Worm (Caenorhabditis elegans) whole organism, late embryonic: ENCODE data around the gene ZC266.1.

Source experiments
- C08G9.2 ChIP-seq: sonication (generic microtip); optimal IDR thresholded peaks from 2 replicates; lab custom pipeline; 2016; ENCODE audit warnings: mild to moderate bottlenecking, missing genetic modification characterization, moderate library complexity, missing compliant biosample characterization
- F13H6.1 ChIP-seq: sonication (generic microtip); optimal IDR thresholded peaks from 2 replicates; lab custom pipeline; 2016; ENCODE audit warnings: missing genetic modification characterization, missing compliant biosample characterization
- K02D7.2 ChIP-seq: sonication (generic microtip); optimal IDR thresholded peaks from 2 replicates; lab custom pipeline; 2017; ENCODE audit warnings: mild to moderate bottlenecking, missing genetic modification characterization, missing compliant biosample characterization
- K09A11.1 ChIP-seq: sonication (generic microtip); optimal IDR thresholded peaks from 2 replicates; lab custom pipeline; 2017; ENCODE audit warnings: antibody characterized with exemption, mild to moderate bottlenecking, missing genetic modification characterization, missing compliant biosample characterization; ENCODE audit not compliant: insufficient read depth
- Y22D7AL.16 ChIP-seq: sonication (generic microtip); optimal IDR thresholded peaks from 2 replicates; lab custom pipeline; 2016; ENCODE audit warnings: missing genetic modification characterization, missing compliant biosample characterization
- ahr-1 ChIP-seq: sonication (generic microtip); optimal IDR thresholded peaks from 2 replicates; lab custom pipeline; 2016; ENCODE audit warnings: missing genetic modification characterization, missing compliant biosample characterization
- ceh-18 ChIP-seq: sonication (generic microtip); optimal IDR thresholded peaks from 2 replicates; lab custom pipeline; 2016; ENCODE audit warnings: missing genetic modification characterization, missing compliant biosample characterization
- ceh-19 ChIP-seq: fragments of 200-800 bp; sonication (Bioruptor generic); optimal IDR thresholded peaks from 2 replicates; lab custom pipeline; 2018; ENCODE audit warnings: mild to moderate bottlenecking, missing genetic modification characterization, missing compliant biosample characterization
- ceh-24 ChIP-seq: sonication (generic microtip); optimal IDR thresholded peaks from 2 replicates; lab custom pipeline; 2016; ENCODE audit warnings: mild to moderate bottlenecking, missing genetic modification characterization, missing compliant biosample characterization
- ceh-30 ChIP-seq: fragments of 150-350 bp; optimal IDR thresholded peaks from 2 replicates; lab custom pipeline; 2014; ENCODE audit warnings: missing biosample characterization, missing genetic modification characterization
- ceh-45 ChIP-seq: fragments of 200-800 bp; sonication (Bioruptor generic); IDR thresholded peaks from 2 replicates; pipeline ENCODE4 v1.3.6; 2022; ENCODE audit warnings: missing genetic modification reagents, missing genetic modification characterization, missing compliant biosample characterization
- ceh-6 ChIP-seq: fragments of 200-800 bp; sonication (Bioruptor generic); optimal IDR thresholded peaks from 2 replicates; lab custom pipeline; 2018; ENCODE audit warnings: mild to moderate bottlenecking, missing genetic modification characterization, missing compliant biosample characterization
- ceh-9 ChIP-seq: sonication (generic microtip); optimal IDR thresholded peaks from 2 replicates; lab custom pipeline; 2016; ENCODE audit warnings: mild to moderate bottlenecking, missing genetic modification characterization, inconsistent platforms, missing compliant biosample characterization
- elt-2 ChIP-seq: sonication (generic microtip); optimal IDR thresholded peaks from 2 replicates; lab custom pipeline; 2016; ENCODE audit warnings: missing genetic modification reagents, missing genetic modification characterization, missing compliant biosample characterization
- ets-4 ChIP-seq: sonication (generic microtip); optimal IDR thresholded peaks from 2 replicates; lab custom pipeline; 2016; ENCODE audit warnings: missing genetic modification characterization, missing compliant biosample characterization
- fkh-10 ChIP-seq: fragments of 150-350 bp; optimal IDR thresholded peaks from 2 replicates; lab custom pipeline; 2014; ENCODE audit warnings: missing biosample characterization, missing genetic modification reagents, missing genetic modification characterization
- fkh-6 ChIP-seq: sonication (generic microtip); optimal IDR thresholded peaks from 2 replicates; lab custom pipeline; 2016; ENCODE audit warnings: missing genetic modification characterization, missing compliant biosample characterization
- gmeb-2 ChIP-seq: sonication (generic microtip); optimal IDR thresholded peaks from 2 replicates; lab custom pipeline; 2016; ENCODE audit warnings: missing genetic modification characterization, inconsistent platforms, missing compliant biosample characterization
- hlh-13 ChIP-seq: fragments of 200-800 bp; sonication (Bioruptor generic); optimal IDR thresholded peaks from 2 replicates; lab custom pipeline; 2018; ENCODE audit warnings: mild to moderate bottlenecking, missing genetic modification characterization, missing compliant biosample characterization
- hlh-30 ChIP-seq: sonication (generic microtip); optimal IDR thresholded peaks from 2 replicates; lab custom pipeline; 2017; ENCODE audit warnings: antibody characterized with exemption, missing genetic modification characterization, missing compliant biosample characterization; ENCODE audit not compliant: insufficient read depth
- hlh-6 ChIP-seq: sonication (generic microtip); optimal IDR thresholded peaks from 2 replicates; lab custom pipeline; 2016; ENCODE audit warnings: missing genotype, missing genetic modification characterization, missing compliant biosample characterization
- hlh-8 ChIP-seq: sonication (generic microtip); optimal IDR thresholded peaks from 2 replicates; lab custom pipeline; 2016; ENCODE audit warnings: missing genotype, missing genetic modification characterization, missing compliant biosample characterization
- lim-6 ChIP-seq: sonication (generic microtip); optimal IDR thresholded peaks from 2 replicates; lab custom pipeline; 2016; ENCODE audit warnings: missing genetic modification characterization, missing compliant biosample characterization
- madf-2 ChIP-seq: sonication (generic microtip); optimal IDR thresholded peaks from 2 replicates; lab custom pipeline; 2017; ENCODE audit warnings: missing genetic modification characterization, missing compliant biosample characterization
- mec-3 ChIP-seq: sonication (generic microtip); optimal IDR thresholded peaks from 2 replicates; lab custom pipeline; 2016; ENCODE audit warnings: borderline replicate concordance, missing genetic modification characterization, missing compliant biosample characterization
- nfya-1 ChIP-seq: sonication (generic microtip); optimal IDR thresholded peaks from 2 replicates; lab custom pipeline; 2017; ENCODE audit warnings: missing genetic modification characterization, mild to moderate bottlenecking, missing compliant biosample characterization, antibody characterized with exemption, moderate library complexity
- npax-4 ChIP-seq: sonication (generic microtip); optimal IDR thresholded peaks from 2 replicates; lab custom pipeline; 2016; ENCODE audit warnings: missing genetic modification characterization, missing compliant biosample characterization
- pag-3 ChIP-seq: sonication (generic microtip); optimal IDR thresholded peaks from 2 replicates; lab custom pipeline; 2016; ENCODE audit warnings: missing compliant biosample characterization, missing genetic modification characterization, borderline replicate concordance
- pha-4 ChIP-seq: fragments of 150-350 bp; optimal IDR thresholded peaks from 2 replicates; lab custom pipeline; 2018; ENCODE audit warnings: missing biosample characterization, missing genetic modification reagents, missing genetic modification characterization
- ref-2 ChIP-seq: sonication (generic microtip); optimal IDR thresholded peaks from 2 replicates; lab custom pipeline; 2016; ENCODE audit warnings: missing genetic modification characterization, missing compliant biosample characterization
- sox-4 ChIP-seq: sonication (generic microtip); optimal IDR thresholded peaks from 2 replicates; lab custom pipeline; 2017; ENCODE audit warnings: mild to moderate bottlenecking, missing genetic modification characterization, inconsistent platforms, missing compliant biosample characterization
- syd-9 ChIP-seq: sonication (generic microtip); optimal IDR thresholded peaks from 2 replicates; lab custom pipeline; 2016; ENCODE audit warnings: mild to moderate bottlenecking, missing genetic modification characterization, moderate library complexity, missing compliant biosample characterization
- tbx-2 ChIP-seq: sonication (generic microtip); optimal IDR thresholded peaks from 2 replicates; lab custom pipeline; 2016; ENCODE audit warnings: missing genetic modification characterization, missing compliant biosample characterization
- tbx-7 ChIP-seq: sonication (generic microtip); optimal IDR thresholded peaks from 2 replicates; lab custom pipeline; 2016; ENCODE audit warnings: missing genotype, missing genetic modification characterization, missing compliant biosample characterization
- unc-55 ChIP-seq: sonication (generic microtip); optimal IDR thresholded peaks from 2 replicates; lab custom pipeline; 2017; ENCODE audit warnings: missing biosample characterization, missing genetic modification reagents, missing genetic modification characterization
- zip-5 ChIP-seq: sonication (generic microtip); optimal IDR thresholded peaks from 2 replicates; lab custom pipeline; 2016; ENCODE audit warnings: missing genetic modification characterization, missing compliant biosample characterization

The ZC266.1 gene

ce11 chrV:4731154-4731961, 31.3 kb upstream of the ZC266.1 start, which contains the start of gene F39G3.3 (continued):
- TF ChIP-seq madf-2 (tag; lab: Kevin White, UChicago) = peak; percentile 86
- peak; percentile 83 for TF ChIP-seq K02D7.2 (tag; lab: Kevin White, UChicago)
- TF ChIP-seq elt-2 = peak; percentile 95
- TF ChIP-seq Y22D7AL.16 (tag; lab: Kevin White, UChicago) = peak; percentile 54
- peak; percentile 2 for TF ChIP-seq pag-3 (tag; lab: Kevin White, UChicago)
- peak; percentile 62 for TF ChIP-seq lim-6 (tag; lab: Kevin White, UChicago)
- TF ChIP-seq fkh-10 (GFP tag; lab: Kevin White, UChicago) = peak; percentile 66
- TF ChIP-seq ceh-6 (GFP tag; lab: Kevin White, UChicago) = peak; percentile 63
- peak; percentile 86 for TF ChIP-seq gmeb-2 (tag; lab: Kevin White, UChicago)
- peak; percentile 66 for TF ChIP-seq ets-4
- no peak for TF ChIP-seq mec-3 (tag; lab: Kevin White, UChicago)
- TF ChIP-seq tbx-7 (tag; lab: Kevin White, UChicago) = peak; percentile 54
- peak; percentile 80 for TF ChIP-seq K09A11.1 (tag; lab: Kevin White, UChicago)
- TF ChIP-seq ceh-24 = peak; percentile 65
- no peak for TF ChIP-seq ceh-9
- peak; percentile 70 for TF ChIP-seq hlh-13
- TF ChIP-seq ref-2 (tag; lab: Kevin White, UChicago) = peak; percentile 71
- peak; percentile 26 for TF ChIP-seq ceh-30
- peak; percentile 89 for TF ChIP-seq tbx-2 (tag; lab: Kevin White, UChicago)
- peak; percentile 80 for TF ChIP-seq npax-4 (tag; lab: Kevin White, UChicago)
- peak; percentile 89 for TF ChIP-seq hlh-8 (tag; lab: Kevin White, UChicago)
- no peak for TF ChIP-seq pha-4
- peak; percentile 88 for TF ChIP-seq sox-4 (tag; lab: Kevin White, UChicago)
- TF ChIP-seq fkh-6 = peak; percentile 83
- peak; percentile 74 for TF ChIP-seq F13H6.1
- TF ChIP-seq unc-55 (GFP tag; lab: Kevin White, UChicago) = no peak
- peak; percentile 68 for TF ChIP-seq ceh-45 (GFP tag; lab: Robert Waterston, UW)
- TF ChIP-seq hlh-30 (tag; lab: Kevin White, UChicago) = no peak
- peak; percentile 68 for TF ChIP-seq C08G9.2 (tag; lab: Kevin White, UChicago)

DNA sequence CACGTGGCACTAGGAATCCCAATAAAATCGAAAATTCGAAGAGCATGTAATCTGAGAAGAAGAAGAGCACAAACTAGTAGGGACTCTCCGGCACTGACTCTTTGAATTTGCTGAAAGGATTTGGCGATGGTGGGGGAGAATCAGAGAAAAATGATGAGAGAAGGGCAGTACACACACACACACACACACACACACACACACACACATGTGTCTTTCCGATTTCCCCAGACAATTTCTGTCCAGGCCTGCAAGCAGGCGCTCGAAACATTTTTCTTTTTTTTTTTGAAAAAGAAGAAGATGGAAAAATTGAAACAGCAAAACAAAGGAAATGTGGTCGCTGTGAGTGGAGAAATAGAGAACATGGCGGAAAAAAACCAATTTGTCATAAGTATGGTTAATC, 30.0 kb upstream of the ZC266.1 start, which contains the start of gene tig-2:
Gene tig-2, minus strand, starts transcription at position 87 of the 400 bp plus-strand sequence.
- TF ChIP-seq tbx-2 (tag; lab: Kevin White, UChicago) (peak; percentile 8), fkh-6 (no peak), ceh-18 (tag; lab: Kevin White, UChicago) (peak; percentile 48), madf-2 (tag; lab: Kevin White, UChicago) (no peak), nfya-1 (tag; lab: Kevin White, UChicago) (peak; percentile 23)

- TF ChIP-seq ceh-19 (no peak), ahr-1 (tag; lab: Kevin White, UChicago) (no peak), hlh-30 (tag; lab: Kevin White, UChicago) (no peak), syd-9 (tag; lab: Kevin White, UChicago) (no peak), lim-6 (tag; lab: Kevin White, UChicago) (no peak), hlh-13 (no peak), zip-5 (tag; lab: Kevin White, UChicago) (no peak), hlh-6 (tag; lab: Kevin White, UChicago) (no peak), Y22D7AL.16 (tag; lab: Kevin White, UChicago) (no peak)
- TF ChIP-seq, all 69 proteins: peak for 0
These were observed 24.4 kb upstream of the ZC266.1 start, which contains the start of gene F39G3.4 for ce11 chrV:4724453-4724852. Gene F39G3.4, plus strand, starts transcription at chrV:4724753.
